Worm (Caenorhabditis elegans) whole organism, L3 larva: Measurements from ENCODE around the gene K08D8.4.

Source experiments
- elt-1 ChIP-seq: fragments of 150-350 bp; optimal IDR thresholded peaks from 2 replicates; lab custom pipeline; 2014; ENCODE audit warnings: missing biosample characterization, missing genetic modification characterization
- fkh-10 ChIP-seq: sonication (generic microtip); optimal IDR thresholded peaks from 2 replicates; lab custom pipeline; 2017; ENCODE audit warnings: missing biosample characterization, missing genetic modification reagents, missing genetic modification characterization
- lin-39 ChIP-seq: fragments of 150-350 bp; optimal IDR thresholded peaks from 2 replicates; lab custom pipeline; 2018; ENCODE audit warnings: missing biosample characterization, missing genetic modification reagents, missing genetic modification characterization
- nhr-28 ChIP-seq: fragments of 150-350 bp; optimal IDR thresholded peaks from 2 replicates; lab custom pipeline; 2014; ENCODE audit warnings: missing biosample characterization, missing genetic modification characterization
- snpc-4 ChIP-seq: fragments of 150-350 bp; optimal IDR thresholded peaks from 2 replicates; lab custom pipeline; 2014; ENCODE audit warnings: missing biosample characterization, missing genetic modification characterization
- unc-62 ChIP-seq: fragments of 150-350 bp; sonication (generic microtip); optimal IDR thresholded peaks from 4 replicates; lab custom pipeline; 2014; ENCODE audit warnings: missing biosample characterization, missing genetic modification reagents, missing genetic modification characterization
- zag-1 ChIP-seq: fragments of 150-350 bp; optimal IDR thresholded peaks from 2 replicates; lab custom pipeline; 2014; ENCODE audit warnings: missing biosample characterization, missing genetic modification characterization

DNA sequence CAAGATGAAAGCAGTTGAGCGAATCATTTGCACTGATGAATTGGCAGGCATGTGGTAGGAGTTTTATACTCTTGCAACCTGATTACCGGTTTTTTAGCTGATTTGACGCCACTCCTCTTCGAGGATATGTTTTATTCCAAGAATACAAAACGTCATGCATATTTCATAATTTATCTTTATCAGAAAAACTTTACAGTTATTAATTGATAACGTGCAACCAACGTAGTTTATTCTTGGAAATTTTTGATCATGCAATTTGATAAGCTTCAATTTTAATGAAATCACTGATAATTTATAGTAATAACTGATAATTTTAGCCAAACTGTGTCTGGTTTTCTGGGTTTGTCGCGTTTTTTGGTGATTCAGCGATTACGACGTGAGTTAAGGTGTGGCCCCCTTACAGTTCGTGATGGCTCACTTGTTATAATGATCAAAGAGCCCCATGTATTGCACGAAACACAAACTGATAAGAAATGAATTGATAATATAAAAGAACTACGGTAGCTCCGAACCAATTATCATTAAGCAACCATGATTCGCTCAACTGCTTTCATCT lies 26.5 kb upstream of the K08D8.4 start, which contains the start of the genes cld-1 and dod-21:
- TF ChIP-seq lin-39 (tag; lab: Kevin White, UChicago): no peak
- TF ChIP-seq zag-1 (tag; lab: Kevin White, UChicago): no peak
- TF ChIP-seq elt-1: no peak
- no peak for TF ChIP-seq unc-62
- TF ChIP-seq fkh-10 (GFP tag; lab: Kevin White, UChicago): no peak
- no peak for TF ChIP-seq snpc-4 (tag; lab: Kevin White, UChicago)
- no peak for TF ChIP-seq nhr-28 (tag; lab: Kevin White, UChicago)
